Worm (Caenorhabditis elegans) whole organism, young adult: ENCODE data around the gene F35B3.4.

Source experiments
- B0336.3 ChIP-seq: fragments of 200-800 bp; sonication (Bioruptor generic); IDR thresholded peaks from 2 replicates; pipeline ENCODE4 v1.3.6; 2022; ENCODE audit warnings: missing genetic modification characterization, missing compliant biosample characterization
- F22D6.2 ChIP-seq: sonication (generic microtip); optimal IDR thresholded peaks from 2 replicates; lab custom pipeline; 2016; ENCODE audit warnings: mild to moderate bottlenecking, missing genetic modification characterization, missing compliant biosample characterization
- F49E8.2 ChIP-seq: sonication (generic microtip); optimal IDR thresholded peaks from 3 replicates; lab custom pipeline; 2017; ENCODE audit warnings: missing genetic modification characterization, mild to moderate bottlenecking, missing compliant biosample characterization, antibody characterized with exemption, moderate library complexity; ENCODE audit not compliant: insufficient read depth
- F57A8.1 ChIP-seq: fragments of 200-800 bp; sonication (Bioruptor generic); optimal IDR thresholded peaks from 2 replicates; lab custom pipeline; 2018; ENCODE audit warnings: mild to moderate bottlenecking, missing genetic modification characterization, moderate library complexity, missing compliant biosample characterization
- ZK185.1 ChIP-seq: sonication (generic microtip); optimal IDR thresholded peaks from 2 replicates; lab custom pipeline; 2016; ENCODE audit warnings: mild to moderate bottlenecking, missing genetic modification characterization, missing compliant biosample characterization; ENCODE audit not compliant: poor library complexity, severe bottlenecking
- ama-1 ChIP-seq, 3 experiments: fragments of 150-350 bp in 1 of 3; sonication (generic microtip) in 2 of 3; optimal IDR thresholded peaks; 2 replicates each; lab custom pipeline; 2014 to 2018; ENCODE audit warnings: missing biosample characterization in 2 of 3, missing genetic modification characterization in 2 of 3, missing genetic modification reagents in 2 of 3
- attf-5 ChIP-seq: fragments of 200-800 bp; sonication (Bioruptor generic); optimal IDR thresholded peaks from 2 replicates; lab custom pipeline; 2018; ENCODE audit warnings: mild to moderate bottlenecking, missing genetic modification characterization, missing compliant biosample characterization
- dpff-1 ChIP-seq: sonication (generic microtip); optimal IDR thresholded peaks from 2 replicates; lab custom pipeline; 2017; ENCODE audit warnings: mild to moderate bottlenecking, missing genetic modification characterization, missing compliant biosample characterization
- let-607 ChIP-seq, 2 experiments: fragments of 200-800 bp in 1 of 2; sonication (Bioruptor generic) in 1 of 2; sonication (generic microtip) in 1 of 2; optimal IDR thresholded peaks; 2 replicates each; lab custom pipeline; 2016 to 2018; ENCODE audit warnings: mild to moderate bottlenecking in 2 of 2, missing compliant biosample characterization in 2 of 2, missing genetic modification characterization in 2 of 2, moderate library complexity in 2 of 2, missing genotype in 1 of 2
- lin-26 ChIP-seq: fragments of 200-800 bp; sonication (Bioruptor generic); IDR thresholded peaks from 2 replicates; pipeline ENCODE4 v1.3.6; 2022; ENCODE audit warnings: missing genetic modification reagents, missing genetic modification characterization, missing compliant biosample characterization
- lin-54 ChIP-seq: fragments of 200-800 bp; sonication (Bioruptor generic); optimal IDR thresholded peaks from 2 replicates; lab custom pipeline; 2018; ENCODE audit warnings: mild to moderate bottlenecking, missing genetic modification characterization, missing compliant biosample characterization
- mxl-1 ChIP-seq: sonication (generic microtip); optimal IDR thresholded peaks from 2 replicates; lab custom pipeline; 2016; ENCODE audit warnings: missing genetic modification characterization, missing compliant biosample characterization
- snpc-1.3 ChIP-seq: sonication (generic microtip); optimal IDR thresholded peaks from 2 replicates; lab custom pipeline; 2017; ENCODE audit warnings: missing genetic modification characterization, mild to moderate bottlenecking, missing compliant biosample characterization, antibody characterized with exemption, moderate library complexity, missing genotype, missing genetic modification reagents; ENCODE audit not compliant: insufficient read depth
- tlf-1 ChIP-seq: fragments of 200-800 bp; sonication (Bioruptor generic); optimal IDR thresholded peaks from 2 replicates; lab custom pipeline; 2018; ENCODE audit warnings: mild to moderate bottlenecking, missing genetic modification characterization, missing compliant biosample characterization

ce11 chrX:17042946-17043345 is 22.2 kb upstream of the F35B3.4 start, which contains the start of gene F35B3.7:
- TF ChIP-seq F22D6.2 (tag; lab: Kevin White, UChicago): no peak
- no peak for TF ChIP-seq B0336.3 (GFP tag; lab: Robert Waterston, UW)
- no peak for TF ChIP-seq ama-1 (optimal IDR thresholded peaks at IDR 0.05; lab: Kevin White, UChicago)
- no peak for TF ChIP-seq ama-1 (GFP tag; optimal IDR thresholded peaks at IDR 0.05; lab: Kevin White, UChicago)
- TF ChIP-seq snpc-1.3 (tag; lab: Kevin White, UChicago): no peak
- no peak for TF ChIP-seq ZK185.1
- TF ChIP-seq mxl-1 (tag; lab: Kevin White, UChicago): no peak
- TF ChIP-seq lin-54 (GFP tag; lab: Kevin White, UChicago): no peak
- no peak for TF ChIP-seq F49E8.2 (tag; lab: Kevin White, UChicago)
- no peak for TF ChIP-seq dpff-1 (tag; lab: Kevin White, UChicago)
- no peak for TF ChIP-seq F57A8.1 (GFP tag; lab: Kevin White, UChicago)
- TF ChIP-seq lin-26 (GFP tag; lab: Robert Waterston, UW): no peak
- TF ChIP-seq let-607 (tag; optimal IDR thresholded peaks at IDR 0.05; lab: Kevin White, UChicago): no peak
- no peak for TF ChIP-seq tlf-1 (GFP tag; lab: Kevin White, UChicago)
- no peak for TF ChIP-seq attf-5 (GFP tag; lab: Kevin White, UChicago)
